Worm (Caenorhabditis elegans): ENCODE data around the gene oig-8.

DNA sequence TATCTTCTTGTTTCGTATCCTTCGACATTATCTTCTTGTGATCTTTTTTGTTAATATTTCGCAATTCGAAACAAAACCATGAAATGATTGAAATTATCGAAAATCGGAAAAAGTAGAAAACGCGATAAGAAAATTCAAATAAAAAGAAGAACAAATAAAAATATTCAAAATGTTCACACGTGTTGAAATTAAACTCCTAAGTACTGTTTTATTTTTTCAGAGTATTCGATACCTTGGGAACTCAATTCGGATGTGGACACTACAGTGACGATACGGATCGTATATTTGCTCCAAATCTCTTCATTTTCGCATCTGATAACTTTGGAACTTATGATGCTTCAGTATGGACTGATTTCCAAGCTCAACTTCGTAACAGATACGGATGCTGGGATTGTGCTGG is 12.8 kb downstream of the oig-8 start, which contains the start of gene T19D12.5:
- TF ChIP-seq unc-62 (GFP tag; optimal IDR thresholded peaks at IDR 0.05) (no peak), sma-9 (GFP tag; optimal IDR thresholded peaks at IDR 0.05) (no peak), sma-9 (tag; optimal IDR thresholded peaks at IDR 0.05) (no peak), ceh-16 (tag; optimal IDR thresholded peaks at IDR 0.05) (no peak), nhr-23 (tag; optimal IDR thresholded peaks at IDR 0.05) (no peak), lin-39 (tag; optimal IDR thresholded peaks at IDR 0.05) (no peak), snpc-4 (tag; optimal IDR thresholded peaks at IDR 0.05) (no peak), zag-1 (tag; optimal IDR thresholded peaks at IDR 0.05) (no peak), lsy-2 (tag; optimal IDR thresholded peaks at IDR 0.05) (no peak)
